Worm (Caenorhabditis elegans) whole organism, mixed stage, embryonic: ENCODE measurements around the gene clik-1.

ENCODE experiments used
- M03D4.4 ChIP-seq: sonication (generic microtip); optimal IDR thresholded peaks from 2 replicates; lab custom pipeline; 2017; ENCODE audit warnings: mild to moderate bottlenecking, missing genetic modification characterization, missing compliant biosample characterization
- blmp-1 ChIP-seq: fragments of 150-350 bp; optimal IDR thresholded peaks from 2 replicates; lab custom pipeline; 2014; ENCODE audit warnings: missing biosample characterization, missing genetic modification characterization
- ceh-39 ChIP-seq: fragments of 150-350 bp; optimal IDR thresholded peaks from 2 replicates; lab custom pipeline; 2014; ENCODE audit warnings: missing biosample characterization, missing genetic modification characterization
- ceh-43 ChIP-seq: fragments of 200-800 bp; sonication (Bioruptor generic); optimal IDR thresholded peaks from 2 replicates; lab custom pipeline; 2018; ENCODE audit warnings: mild to moderate bottlenecking, missing genetic modification characterization, moderate library complexity, missing compliant biosample characterization
- ceh-83 ChIP-seq: fragments of 200-800 bp; sonication (Bioruptor generic); optimal IDR thresholded peaks from 2 replicates; lab custom pipeline; 2018; ENCODE audit warnings: mild to moderate bottlenecking, missing genetic modification characterization, missing compliant biosample characterization
- ces-1 ChIP-seq: fragments of 150-350 bp; optimal IDR thresholded peaks from 2 replicates; lab custom pipeline; 2014; ENCODE audit warnings: missing biosample characterization, missing genetic modification reagents, missing genetic modification characterization
- cnd-1 ChIP-seq: fragments of 200-800 bp; sonication (Bioruptor generic); optimal IDR thresholded peaks from 2 replicates; lab custom pipeline; 2018; ENCODE audit warnings: mild to moderate bottlenecking, missing genetic modification characterization, missing compliant biosample characterization
- drap-1 ChIP-seq: fragments of 200-800 bp; sonication (Bioruptor generic); optimal IDR thresholded peaks from 3 replicates; lab custom pipeline; 2018; ENCODE audit warnings: mild to moderate bottlenecking, missing genetic modification characterization, missing compliant biosample characterization
- elt-1 ChIP-seq: sonication (generic microtip); optimal IDR thresholded peaks from 2 replicates; lab custom pipeline; 2017; ENCODE audit warnings: missing genetic modification characterization, mild to moderate bottlenecking, missing compliant biosample characterization, antibody characterized with exemption, moderate library complexity, borderline replicate concordance; ENCODE audit not compliant: insufficient read depth
- elt-3 ChIP-seq: fragments of 150-350 bp; optimal IDR thresholded peaks from 2 replicates; lab custom pipeline; 2014; ENCODE audit warnings: missing biosample characterization, missing genetic modification characterization
- flh-1 ChIP-seq: fragments of 200-800 bp; sonication (Bioruptor generic); optimal IDR thresholded peaks from 2 replicates; lab custom pipeline; 2018; ENCODE audit warnings: mild to moderate bottlenecking, missing genetic modification characterization, moderate library complexity, missing compliant biosample characterization
- ham-2 ChIP-seq: fragments of 200-800 bp; sonication (Bioruptor generic); optimal IDR thresholded peaks from 2 replicates; lab custom pipeline; 2018; ENCODE audit warnings: mild to moderate bottlenecking, missing genetic modification characterization, missing compliant biosample characterization
- hlh-1 ChIP-seq: fragments of 150-350 bp; optimal IDR thresholded peaks from 2 replicates; lab custom pipeline; 2014; ENCODE audit warnings: missing biosample characterization, missing genetic modification reagents, missing genetic modification characterization
- lin-13 ChIP-seq: fragments of 150-350 bp; optimal IDR thresholded peaks from 2 replicates; lab custom pipeline; 2014; ENCODE audit warnings: missing biosample characterization, missing genetic modification characterization
- lin-32 ChIP-seq: fragments of 200-800 bp; sonication (Bioruptor generic); optimal IDR thresholded peaks from 2 replicates; lab custom pipeline; 2018; ENCODE audit warnings: mild to moderate bottlenecking, missing genetic modification characterization, missing compliant biosample characterization
- lsy-2 ChIP-seq: fragments of 150-350 bp; optimal IDR thresholded peaks from 2 replicates; lab custom pipeline; 2014; ENCODE audit warnings: missing biosample characterization, missing genetic modification characterization
- mab-5 ChIP-seq: fragments of 150-350 bp; optimal IDR thresholded peaks from 2 replicates; lab custom pipeline; 2014; ENCODE audit warnings: missing biosample characterization, missing genetic modification characterization
- mep-1 ChIP-seq: fragments of 150-350 bp; optimal IDR thresholded peaks from 2 replicates; lab custom pipeline; 2017; ENCODE audit warnings: missing biosample characterization, missing genetic modification reagents, missing genetic modification characterization, inconsistent platforms
- mls-2 ChIP-seq: sonication (generic microtip); optimal IDR thresholded peaks from 2 replicates; lab custom pipeline; 2016; ENCODE audit warnings: mild to moderate bottlenecking, missing genetic modification characterization, moderate library complexity, missing compliant biosample characterization
- nhr-12 ChIP-seq: fragments of 150-350 bp; optimal IDR thresholded peaks from 2 replicates; lab custom pipeline; 2014; ENCODE audit warnings: missing biosample characterization, missing genetic modification characterization
- nhr-2 ChIP-seq: fragments of 150-350 bp; optimal IDR thresholded peaks from 2 replicates; lab custom pipeline; 2014; ENCODE audit warnings: missing biosample characterization, missing genetic modification characterization
- nhr-237 ChIP-seq: fragments of 150-350 bp; optimal IDR thresholded peaks from 2 replicates; lab custom pipeline; 2014; ENCODE audit warnings: missing biosample characterization, missing genetic modification characterization
- nhr-28 ChIP-seq: fragments of 150-350 bp; optimal IDR thresholded peaks from 2 replicates; lab custom pipeline; 2014; ENCODE audit warnings: missing biosample characterization, missing genetic modification characterization
- nhr-76 ChIP-seq: sonication (generic microtip); optimal IDR thresholded peaks from 2 replicates; lab custom pipeline; 2017; ENCODE audit warnings: missing biosample characterization, missing genetic modification characterization
- pha-4 ChIP-seq: fragments of 150-350 bp; optimal IDR thresholded peaks from 2 replicates; lab custom pipeline; 2018; ENCODE audit warnings: missing biosample characterization, missing genetic modification reagents, missing genetic modification characterization
- sem-2 ChIP-seq: fragments of 200-800 bp; sonication (Bioruptor generic); optimal IDR thresholded peaks from 2 replicates; lab custom pipeline; 2018; ENCODE audit warnings: mild to moderate bottlenecking, missing genetic modification characterization, missing compliant biosample characterization
- snpc-4 ChIP-seq: fragments of 150-350 bp; optimal IDR thresholded peaks from 2 replicates; lab custom pipeline; 2014; ENCODE audit warnings: missing biosample characterization, missing genetic modification characterization
- sptf-1 ChIP-seq: sonication (generic microtip); optimal IDR thresholded peaks from 2 replicates; lab custom pipeline; 2017; ENCODE audit warnings: mild to moderate bottlenecking, missing genetic modification characterization, moderate library complexity, missing compliant biosample characterization
- tbx-8 ChIP-seq: fragments of 200-800 bp; sonication (Bioruptor generic); optimal IDR thresholded peaks from 2 replicates; lab custom pipeline; 2018; ENCODE audit warnings: mild to moderate bottlenecking, missing genetic modification characterization, moderate library complexity, missing compliant biosample characterization
- unc-120 ChIP-seq: sonication (generic microtip); optimal IDR thresholded peaks from 2 replicates; lab custom pipeline; 2017; ENCODE audit warnings: missing genetic modification characterization, missing compliant biosample characterization; ENCODE audit not compliant: poor library complexity, severe bottlenecking
- unc-39 ChIP-seq: fragments of 150-350 bp; optimal IDR thresholded peaks from 2 replicates; lab custom pipeline; 2014; ENCODE audit warnings: missing biosample characterization, missing genetic modification characterization
- unc-62 ChIP-seq: fragments of 150-350 bp; optimal IDR thresholded peaks from 2 replicates; lab custom pipeline; 2014; ENCODE audit warnings: missing biosample characterization, missing genetic modification reagents, missing genetic modification characterization
- zip-8 ChIP-seq: fragments of 150-350 bp; optimal IDR thresholded peaks from 2 replicates; lab custom pipeline; 2014; ENCODE audit warnings: missing biosample characterization, missing genetic modification characterization

The clik-1 gene

ce11 chrV:6780676-6781075, 12.1 kb upstream of the clik-1 start:
- no peak for TF ChIP-seq ham-2 (GFP tag; lab: Kevin White, UChicago)
- TF ChIP-seq ceh-43 (GFP tag; lab: Kevin White, UChicago): no peak
- no peak for TF ChIP-seq unc-39 (tag; lab: Kevin White, UChicago)
- TF ChIP-seq unc-120 (tag; lab: Kevin White, UChicago): no peak
- TF ChIP-seq lin-32 (GFP tag; lab: Kevin White, UChicago): no peak
- TF ChIP-seq ceh-83: no peak
- TF ChIP-seq elt-3 (tag; lab: Kevin White, UChicago): no peak
- TF ChIP-seq cnd-1 (tag; lab: Kevin White, UChicago): no peak
- no peak for TF ChIP-seq lin-13 (tag; lab: Kevin White, UChicago)
- no peak for TF ChIP-seq elt-1 (tag; lab: Kevin White, UChicago)
- TF ChIP-seq blmp-1 (tag; lab: Kevin White, UChicago): no peak

- TF ChIP-seq lin-32 (GFP tag; lab: Kevin White, UChicago) (no peak), lsy-2 (tag; lab: Kevin White, UChicago) (no peak), nhr-237 (tag; lab: Kevin White, UChicago) (no peak), nhr-28 (tag; lab: Kevin White, UChicago) (no peak), unc-39 (tag; lab: Kevin White, UChicago) (no peak), ces-1 (GFP tag; lab: Kevin White, UChicago) (no peak), ceh-39 (no peak), tbx-8 (GFP tag; lab: Kevin White, UChicago) (no peak), M03D4.4 (tag; lab: Kevin White, UChicago) (no peak), cnd-1 (tag; lab: Kevin White, UChicago) (no peak), nhr-12 (tag; lab: Kevin White, UChicago) (no peak), elt-1 (tag; lab: Kevin White, UChicago) (no peak), mep-1 (tag; lab: Kevin White, UChicago) (no peak), sptf-1 (no peak), ceh-83 (no peak), nhr-2 (tag; lab: Kevin White, UChicago) (no peak), zip-8 (tag; lab: Kevin White, UChicago) (no peak), elt-3 (tag; lab: Kevin White, UChicago) (no peak)
Measured at ce11 chrV:6780166-6780565, 11.6 kb upstream of the clik-1 start, which contains the start of gene ZC404.15. ZC404.15 (plus strand) TSS chrV:6780466.

- TF ChIP-seq unc-39 (tag; lab: Kevin White, UChicago) (no peak), sem-2 (GFP tag; lab: Kevin White, UChicago) (no peak), hlh-1 (no peak), tbx-8 (GFP tag; lab: Kevin White, UChicago) (no peak), mab-5 (tag; lab: Kevin White, UChicago) (no peak), nhr-237 (tag; lab: Kevin White, UChicago) (no peak), cnd-1 (tag; lab: Kevin White, UChicago) (no peak), flh-1 (GFP tag; lab: Kevin White, UChicago) (no peak), ham-2 (GFP tag; lab: Kevin White, UChicago) (no peak), zip-8 (tag; lab: Kevin White, UChicago) (no peak), mls-2 (tag; lab: Kevin White, UChicago) (no peak), unc-62 (GFP tag; lab: Kevin White, UChicago) (no peak), M03D4.4 (tag; lab: Kevin White, UChicago) (no peak), ceh-43 (GFP tag; lab: Kevin White, UChicago) (no peak), lin-13 (tag; lab: Kevin White, UChicago) (no peak), sptf-1 (no peak), nhr-12 (tag; lab: Kevin White, UChicago) (no peak)
- TF ChIP-seq, all 35 proteins: peak for 0
Measured at ce11 chrV:6778457-6778856, 9.9 kb upstream of the clik-1 start.

ce11 chrV:6775708-6776107, 7.2 kb upstream of the clik-1 start, which contains the start of gene srh-28:
srh-28 (minus strand) TSS chrV:6775808.
- TF ChIP-seq lsy-2 (tag; lab: Kevin White, UChicago) (no peak), drap-1 (GFP tag; lab: Kevin White, UChicago) (no peak), ham-2 (GFP tag; lab: Kevin White, UChicago) (no peak), elt-3 (tag; lab: Kevin White, UChicago) (no peak), M03D4.4 (tag; lab: Kevin White, UChicago) (no peak), mep-1 (tag; lab: Kevin White, UChicago) (no peak), sem-2 (GFP tag; lab: Kevin White, UChicago) (no peak), unc-39 (tag; lab: Kevin White, UChicago) (no peak), nhr-28 (tag; lab: Kevin White, UChicago) (no peak), ceh-43 (GFP tag; lab: Kevin White, UChicago) (no peak), snpc-4 (tag; lab: Kevin White, UChicago) (no peak), nhr-76 (tag; lab: Kevin White, UChicago) (no peak), ceh-39 (no peak), pha-4 (tag; lab: Kevin White, UChicago) (no peak)
